Fruit fly (Drosophila melanogaster) whole organism, pupa: ENCODE measurements around the gene Scgbeta.

Source experiments
- CG10348 ChIP-seq: fragments of 200-800 bp; sonication (Bioruptor generic); IDR thresholded peaks from 2 replicates; pipeline ENCODE4 v1.3.6; 2022; ENCODE audit warnings: missing biosample characterization, missing genetic modification characterization
- CG12605 ChIP-seq: fragments of 200-800 bp; sonication (Bioruptor generic); IDR thresholded peaks from 2 replicates; pipeline ENCODE4 v1.3.6; 2022; ENCODE audit warnings: missing biosample characterization, missing genetic modification characterization
- CG13204 ChIP-seq: fragments of 200-800 bp; sonication (Bioruptor generic); optimal IDR thresholded peaks from 2 replicates; lab custom pipeline; 2018; ENCODE audit warnings: missing biosample characterization, mild to moderate bottlenecking, missing genetic modification characterization, moderate library complexity
- CG14655 ChIP-seq: fragments of 200-800 bp; sonication (Bioruptor generic); optimal IDR thresholded peaks from 3 replicates; lab custom pipeline; 2017; ENCODE audit warnings: mild to moderate bottlenecking, missing biosample characterization, missing genetic modification reagents, missing genetic modification characterization
- CG15710 ChIP-seq: fragments of 200-800 bp; sonication (Bioruptor generic); optimal IDR thresholded peaks from 2 replicates; lab custom pipeline; 2018; ENCODE audit warnings: missing biosample characterization, mild to moderate bottlenecking, missing genetic modification characterization, moderate library complexity
- CG17806 ChIP-seq: fragments of 200-800 bp; sonication (Bioruptor generic); optimal IDR thresholded peaks from 2 replicates; lab custom pipeline; 2018; ENCODE audit warnings: missing biosample characterization, mild to moderate bottlenecking, missing genetic modification characterization, moderate library complexity
- CG32121 ChIP-seq: fragments of 200-800 bp; sonication (Bioruptor generic); IDR thresholded peaks from 2 replicates; pipeline ENCODE4 v1.3.6; 2022; ENCODE audit warnings: missing biosample characterization, missing genetic modification characterization
- CG34367 ChIP-seq: fragments of 200-800 bp; sonication (Bioruptor generic); optimal IDR thresholded peaks from 2 replicates; lab custom pipeline; 2018; ENCODE audit warnings: missing biosample characterization, mild to moderate bottlenecking, missing genetic modification characterization
- CG8159 ChIP-seq: fragments of 200-800 bp; sonication (Bioruptor generic); optimal IDR thresholded peaks from 3 replicates; lab custom pipeline; 2018; ENCODE audit warnings: missing biosample characterization, mild to moderate bottlenecking, missing genetic modification characterization, moderate library complexity
- CG8301 ChIP-seq: fragments of 200-800 bp; sonication (Bioruptor generic); optimal IDR thresholded peaks from 2 replicates; lab custom pipeline; 2018; ENCODE audit warnings: missing biosample characterization, mild to moderate bottlenecking, missing genetic modification characterization
- CG9948 ChIP-seq: fragments of 200-800 bp; sonication (Bioruptor generic); optimal IDR thresholded peaks from 2 replicates; lab custom pipeline; 2018; ENCODE audit warnings: missing biosample characterization, mild to moderate bottlenecking, missing genetic modification characterization, moderate library complexity
- D1 ChIP-seq: fragments of 200-800 bp; sonication (Bioruptor generic); optimal IDR thresholded peaks from 2 replicates; lab custom pipeline; 2018; ENCODE audit warnings: missing biosample characterization, mild to moderate bottlenecking, missing genetic modification characterization, moderate library complexity
- EcR ChIP-seq: fragments of 200-800 bp; sonication (Bioruptor generic); optimal IDR thresholded peaks from 3 replicates; lab custom pipeline; 2019; ENCODE audit warnings: missing biosample characterization, missing genetic modification characterization, mild to moderate bottlenecking, moderate library complexity, missing genetic modification reagents
- Ets98B ChIP-seq: fragments of 200-800 bp; sonication (Bioruptor generic); IDR thresholded peaks from 2 replicates; pipeline ENCODE4 v1.3.6; 2022; ENCODE audit warnings: missing biosample characterization, missing genetic modification characterization
- Pif1A ChIP-seq: fragments of 200-800 bp; sonication (Bioruptor generic); optimal IDR thresholded peaks from 3 replicates; lab custom pipeline; 2016; ENCODE audit warnings: missing biosample characterization, missing genetic modification characterization
- Pif1B ChIP-seq: fragments of 200-800 bp; sonication (Bioruptor generic); optimal IDR thresholded peaks from 3 replicates; lab custom pipeline; 2016; ENCODE audit warnings: missing biosample characterization, missing genetic modification characterization
- Snoo ChIP-seq: fragments of 200-800 bp; sonication (Bioruptor generic); optimal IDR thresholded peaks from 3 replicates; lab custom pipeline; 2017; ENCODE audit warnings: missing biosample characterization, mild to moderate bottlenecking, missing genetic modification characterization, inconsistent platforms
- fd96Ca ChIP-seq: fragments of 200-800 bp; sonication (Bioruptor generic); IDR thresholded peaks from 3 replicates; pipeline ENCODE4 v1.3.6; 2022; ENCODE audit warnings: missing biosample characterization, missing genetic modification characterization
- gl ChIP-seq: fragments of 200-800 bp; sonication (Bioruptor generic); optimal IDR thresholded peaks from 2 replicates; lab custom pipeline; 2018; ENCODE audit warnings: missing biosample characterization, mild to moderate bottlenecking, missing genetic modification characterization
- rn ChIP-seq: fragments of 200-800 bp; sonication (Bioruptor generic); IDR thresholded peaks from 2 replicates; pipeline ENCODE4 v1.3.6; 2022; ENCODE audit warnings: missing biosample characterization, missing genetic modification characterization

Gene Scgbeta

DNA sequence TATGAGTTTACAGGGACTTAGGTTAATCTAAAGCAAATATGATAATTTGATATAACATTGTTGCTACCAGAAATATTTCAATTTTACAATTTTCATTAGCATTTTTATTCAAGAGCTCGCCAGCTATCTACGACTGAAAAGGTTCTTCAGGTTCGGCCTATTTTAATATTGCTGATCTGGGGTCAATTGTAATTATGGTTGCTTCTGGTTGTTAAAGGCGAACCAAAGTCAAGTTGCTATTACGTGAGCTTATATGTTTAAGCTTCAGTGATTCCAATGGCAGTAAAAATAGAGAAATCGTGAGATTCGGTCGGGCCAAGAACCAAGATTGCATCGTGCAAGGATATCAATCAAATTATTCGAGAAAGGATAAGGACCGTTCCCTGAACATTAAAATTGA is 13.7 kb upstream of the Scgbeta start, which contains the start of gene Desat2:
Gene Desat2, plus strand, starts transcription at position 301 of the 400 bp plus-strand sequence.
- TF ChIP-seq Pif1A (GFP tag; lab: Kevin White, UChicago), result no peak
- no peak for TF ChIP-seq gl (tag; lab: Kevin White, UChicago)
- no peak for TF ChIP-seq CG8159 (tag; lab: Kevin White, UChicago)
- no peak for TF ChIP-seq rn (GFP tag; lab: Robert Waterston, UW)
- TF ChIP-seq CG15710 (tag; lab: Kevin White, UChicago), result no peak
- no peak for TF ChIP-seq CG17806 (tag; lab: Kevin White, UChicago)
- TF ChIP-seq D1 (tag; lab: Kevin White, UChicago), result no peak
- TF ChIP-seq CG8301 (tag; lab: Kevin White, UChicago), result no peak
- no peak for TF ChIP-seq CG32121 (GFP tag; lab: Robert Waterston, UW)
- no peak for TF ChIP-seq CG13204 (GFP tag; lab: Kevin White, UChicago)
- no peak for TF ChIP-seq CG14655
- TF ChIP-seq Pif1B (GFP tag; lab: Kevin White, UChicago), result no peak
- no peak for TF ChIP-seq Snoo
- TF ChIP-seq, all 21 proteins: peak for 0

DNA sequence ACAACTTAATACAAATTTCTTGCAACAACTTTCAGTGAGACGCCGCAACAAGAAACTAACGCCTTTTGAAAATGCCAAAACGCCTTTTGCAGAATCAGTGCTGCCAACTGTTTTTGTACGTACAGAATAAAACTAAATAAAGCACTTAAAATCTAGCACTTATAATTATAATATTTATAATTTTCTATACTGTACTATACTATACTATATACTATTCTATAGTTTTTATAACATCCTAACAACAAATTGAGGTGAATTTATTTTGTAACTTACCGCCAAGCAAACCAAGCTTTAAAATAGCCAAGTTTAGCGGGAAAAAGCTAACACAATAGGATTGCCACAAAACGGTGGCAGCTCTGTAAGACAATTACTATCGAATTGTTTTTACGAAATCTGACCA is 11.5 kb upstream of the Scgbeta start, which contains the start of the genes Aos1 and Srlp:
Gene Aos1, minus strand, starts transcription at position 59 of the 400 bp plus-strand sequence.
Gene Srlp, plus strand, starts transcription at position 335 of the 400 bp plus-strand sequence.
- TF ChIP-seq Snoo, result peak; percentile 32
- TF ChIP-seq Pif1A (GFP tag; lab: Kevin White, UChicago), result no peak
- TF ChIP-seq CG34367, result no peak
- TF ChIP-seq Ets98B (GFP tag; lab: Robert Waterston, UW), result no peak
- peak; percentile 35 for TF ChIP-seq CG17806 (tag; lab: Kevin White, UChicago)
- no peak for TF ChIP-seq D1 (tag; lab: Kevin White, UChicago)
- TF ChIP-seq CG15710 (tag; lab: Kevin White, UChicago), result peak; percentile 63
- no peak for TF ChIP-seq CG13204 (GFP tag; lab: Kevin White, UChicago)
- no peak for TF ChIP-seq CG8301 (tag; lab: Kevin White, UChicago)
- TF ChIP-seq CG10348 (GFP tag; lab: Robert Waterston, UW), result no peak
- TF ChIP-seq CG12605 (GFP tag; lab: Robert Waterston, UW), result no peak
- no peak for TF ChIP-seq Pif1B (GFP tag; lab: Kevin White, UChicago)
- TF ChIP-seq rn (GFP tag; lab: Robert Waterston, UW), result no peak
- no peak for TF ChIP-seq fd96Ca
- TF ChIP-seq CG8159 (tag; lab: Kevin White, UChicago), result no peak
- TF ChIP-seq CG32121 (GFP tag; lab: Robert Waterston, UW), result 0 out of 2 replicates have a peak, but pooled peaks have one; percentile 29
- no peak for TF ChIP-seq gl (tag; lab: Kevin White, UChicago)
- peak; percentile 41 for TF ChIP-seq CG9948

dm6 chr3R:12431030-12431489 is 8.8 kb upstream of the Scgbeta start, which contains the start of gene Prosalpha2:
Gene Prosalpha2 (plus strand): TSS chr3R:12431321.
- TF ChIP-seq CG15710 (tag; lab: Kevin White, UChicago) (peak; percentile 9), CG9948 (peak; percentile 16), CG10348 (GFP tag; lab: Robert Waterston, UW) (no peak)

DNA sequence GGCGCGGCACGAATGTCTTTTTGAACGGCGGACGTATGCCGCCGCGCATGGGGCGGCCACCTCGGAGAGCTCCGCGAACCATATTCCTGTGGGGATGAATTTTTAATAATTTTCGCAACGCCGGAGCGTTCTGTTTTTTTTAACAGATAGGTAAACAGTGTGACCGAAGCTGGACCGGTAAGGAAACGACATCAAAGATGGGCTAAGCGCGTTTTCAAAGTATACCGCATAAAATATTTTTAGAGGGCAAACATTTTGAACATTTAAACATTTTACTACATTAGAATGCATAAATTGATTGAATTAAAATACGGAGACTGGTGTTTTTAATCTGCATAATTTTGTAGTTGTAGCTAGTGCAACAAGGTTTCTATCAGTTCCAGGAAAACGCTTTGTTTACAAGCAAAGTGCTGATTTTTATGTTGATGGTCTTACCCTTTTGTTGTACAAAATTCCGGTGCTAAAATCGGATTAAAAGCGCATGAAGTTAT is 6.9 kb upstream of the Scgbeta start, which contains the start of the genes CG5641 and CG5245:
Gene CG5641, minus strand, starts transcription at position 163 of the 491 bp plus-strand sequence.
Gene CG5245, plus strand, starts transcription at position 441 of the 491 bp plus-strand sequence.
- TF ChIP-seq CG12605 (GFP tag; lab: Robert Waterston, UW), result no peak
- TF ChIP-seq fd96Ca, result no peak
- no peak for TF ChIP-seq Ets98B (GFP tag; lab: Robert Waterston, UW)
- TF ChIP-seq CG32121 (GFP tag; lab: Robert Waterston, UW), result no peak
- TF ChIP-seq Snoo, result no peak
- TF ChIP-seq Pif1A (GFP tag; lab: Kevin White, UChicago), result no peak
- TF ChIP-seq CG15710 (tag; lab: Kevin White, UChicago), result no peak
- no peak for TF ChIP-seq CG13204 (GFP tag; lab: Kevin White, UChicago)
- TF ChIP-seq CG34367, result no peak
- no peak for TF ChIP-seq gl (tag; lab: Kevin White, UChicago)
- TF ChIP-seq rn (GFP tag; lab: Robert Waterston, UW), result no peak
- TF ChIP-seq CG9948, result no peak
- TF ChIP-seq Pif1B (GFP tag; lab: Kevin White, UChicago), result no peak

- TF ChIP-seq CG17806 (tag; lab: Kevin White, UChicago), result no peak
- TF ChIP-seq EcR (GFP tag; lab: Kevin White, UChicago), result no peak
- no peak for TF ChIP-seq Pif1B (GFP tag; lab: Kevin White, UChicago)
- no peak for TF ChIP-seq Snoo
- TF ChIP-seq CG8159 (tag; lab: Kevin White, UChicago), result no peak
- TF ChIP-seq fd96Ca, result no peak
- no peak for TF ChIP-seq CG10348 (GFP tag; lab: Robert Waterston, UW)
- no peak for TF ChIP-seq CG14655
- TF ChIP-seq CG12605 (GFP tag; lab: Robert Waterston, UW), result no peak
- no peak for TF ChIP-seq CG15710 (tag; lab: Kevin White, UChicago)
- no peak for TF ChIP-seq CG13204 (GFP tag; lab: Kevin White, UChicago)
- no peak for TF ChIP-seq Ets98B (GFP tag; lab: Robert Waterston, UW)
- no peak for TF ChIP-seq Pif1A (GFP tag; lab: Kevin White, UChicago)
- TF ChIP-seq CG8301 (tag; lab: Kevin White, UChicago), result no peak
- TF ChIP-seq gl (tag; lab: Kevin White, UChicago), result no peak
- no peak for TF ChIP-seq rn (GFP tag; lab: Robert Waterston, UW)
- TF ChIP-seq, all 21 proteins: peak for 0
Measured at dm6 chr3R:12426310-12426653, 4.1 kb upstream of the Scgbeta start, which contains the start of gene NANS. Gene NANS (plus strand): TSS chr3R:12426578.
